Worm (Caenorhabditis elegans) whole organism, L4 larva: ENCODE data around the gene T12A2.3.

ENCODE experiments used
- D1046.2 ChIP-seq: fragments of 200-800 bp; sonication (Bioruptor generic); IDR thresholded peaks from 2 replicates; pipeline ENCODE4 v1.3.6; 2022; ENCODE audit warnings: missing genetic modification characterization, missing compliant biosample characterization
- F10B5.3 ChIP-seq: sonication (generic microtip); optimal IDR thresholded peaks from 2 replicates; lab custom pipeline; 2016; ENCODE audit warnings: mild to moderate bottlenecking, missing genetic modification characterization, missing compliant biosample characterization
- F26F4.8 ChIP-seq: fragments of 200-800 bp; sonication (Bioruptor generic); conservative IDR thresholded peaks from 2 replicates; pipeline ENCODE4 v1.3.6; 2022; ENCODE audit warnings: missing genetic modification characterization, missing compliant biosample characterization
- T26A8.4 ChIP-seq: fragments of 200-800 bp; sonication (Bioruptor generic); IDR thresholded peaks from 2 replicates; pipeline ENCODE4 v1.3.6; 2022; ENCODE audit warnings: missing genetic modification characterization, missing compliant biosample characterization
- Y48G9A.11 ChIP-seq: fragments of 200-800 bp; sonication (Bioruptor generic); IDR thresholded peaks from 2 replicates; pipeline ENCODE4 v1.3.6; 2022; ENCODE audit warnings: missing genetic modification reagents, missing genetic modification characterization, missing compliant biosample characterization
- ZK337.2 ChIP-seq: fragments of 200-800 bp; sonication (Bioruptor generic); IDR thresholded peaks from 2 replicates; pipeline ENCODE4 v1.3.6; 2022; ENCODE audit warnings: missing genetic modification reagents, missing genetic modification characterization, missing compliant biosample characterization
- ZK546.5 ChIP-seq, 2 experiments: sonication (generic microtip); optimal IDR thresholded peaks; 2 replicates each; lab custom pipeline; 2017; ENCODE audit warnings: missing biosample characterization in 2 of 2, missing genetic modification characterization in 2 of 2
- aly-2 ChIP-seq: sonication (generic microtip); optimal IDR thresholded peaks from 2 replicates; lab custom pipeline; 2018; ENCODE audit warnings: missing biosample characterization, missing genetic modification characterization
- ama-1 ChIP-seq: fragments of 150-350 bp; optimal IDR thresholded peaks from 2 replicates; lab custom pipeline; 2014; ENCODE audit warnings: inconsistent platforms, mixed read lengths
- attf-4 ChIP-seq: sonication (generic microtip); optimal IDR thresholded peaks from 3 replicates; lab custom pipeline; 2017; ENCODE audit warnings: missing biosample characterization, missing genetic modification characterization
- ceh-20 ChIP-seq: fragments of 200-800 bp; sonication (Bioruptor generic); IDR thresholded peaks from 2 replicates; pipeline ENCODE4 v1.3.6; 2022; ENCODE audit warnings: missing genetic modification reagents, missing genetic modification characterization, missing compliant biosample characterization
- ceh-28 ChIP-seq: fragments of 150-350 bp; optimal IDR thresholded peaks from 2 replicates; lab custom pipeline; 2014; ENCODE audit warnings: missing biosample characterization, missing genetic modification reagents, missing genetic modification characterization
- ces-1 ChIP-seq: fragments of 150-350 bp; sonication (generic microtip); optimal IDR thresholded peaks from 4 replicates; lab custom pipeline; 2014; ENCODE audit warnings: missing biosample characterization, missing genetic modification reagents, missing genetic modification characterization
- daf-19 ChIP-seq: fragments of 200-800 bp; sonication (Bioruptor generic); conservative IDR thresholded peaks from 2 replicates; pipeline ENCODE4 v1.3.6; 2022; ENCODE audit warnings: missing genetic modification characterization, missing compliant biosample characterization
- daf-8 ChIP-seq: fragments of 200-800 bp; sonication (Bioruptor generic); IDR thresholded peaks from 2 replicates; pipeline ENCODE4 v1.3.6; 2022; ENCODE audit warnings: missing genetic modification characterization, missing compliant biosample characterization
- dmd-6 ChIP-seq: fragments of 200-800 bp; sonication (Bioruptor generic); IDR thresholded peaks from 2 replicates; pipeline ENCODE4 v1.3.6; 2022; ENCODE audit warnings: missing genetic modification reagents, missing genetic modification characterization, missing compliant biosample characterization
- dmd-8 ChIP-seq: fragments of 200-800 bp; sonication (Bioruptor generic); IDR thresholded peaks from 2 replicates; pipeline ENCODE4 v1.3.6; 2022; ENCODE audit warnings: missing genetic modification characterization, missing compliant biosample characterization
- dmd-9 ChIP-seq: fragments of 200-800 bp; sonication (Bioruptor generic); IDR thresholded peaks from 2 replicates; pipeline ENCODE4 v1.3.6; 2022; ENCODE audit warnings: missing genetic modification reagents, missing genetic modification characterization, missing compliant biosample characterization
- egl-27 ChIP-seq: sonication (generic microtip); optimal IDR thresholded peaks from 3 replicates; lab custom pipeline; 2017; ENCODE audit warnings: missing biosample characterization, missing genetic modification reagents, missing genetic modification characterization
- fkh-10 ChIP-seq: fragments of 150-350 bp; optimal IDR thresholded peaks from 2 replicates; lab custom pipeline; 2014; ENCODE audit warnings: missing biosample characterization, missing genetic modification reagents, missing genetic modification characterization
- fos-1 ChIP-seq: fragments of 150-350 bp; optimal IDR thresholded peaks from 2 replicates; lab custom pipeline; 2014; ENCODE audit warnings: missing biosample characterization, missing genetic modification characterization
- gei-8 ChIP-seq: fragments of 200-800 bp; sonication (Bioruptor generic); optimal IDR thresholded peaks from 2 replicates; lab custom pipeline; 2018; ENCODE audit warnings: mild to moderate bottlenecking, missing genetic modification characterization, missing compliant biosample characterization
- hlh-30 ChIP-seq: sonication (generic microtip); optimal IDR thresholded peaks from 2 replicates; lab custom pipeline; 2017; ENCODE audit warnings: antibody characterized with exemption, mild to moderate bottlenecking, missing genetic modification characterization, missing compliant biosample characterization; ENCODE audit not compliant: insufficient read depth
- lim-7 ChIP-seq: fragments of 200-800 bp; sonication (Bioruptor generic); IDR thresholded peaks from 2 replicates; pipeline ENCODE4 v1.3.6; 2022; ENCODE audit warnings: missing genetic modification characterization, missing compliant biosample characterization
- lin-13 ChIP-seq: fragments of 150-350 bp; optimal IDR thresholded peaks from 2 replicates; lab custom pipeline; 2014; ENCODE audit warnings: missing biosample characterization, missing genetic modification reagents, missing genetic modification characterization
- lin-29 ChIP-seq: fragments of 200-800 bp; sonication (Bioruptor generic); IDR thresholded peaks from 2 replicates; pipeline ENCODE4 v1.3.6; 2022; ENCODE audit warnings: missing genetic modification reagents, missing genetic modification characterization, missing compliant biosample characterization
- lir-3 ChIP-seq: sonication (generic microtip); optimal IDR thresholded peaks from 2 replicates; lab custom pipeline; 2016; ENCODE audit warnings: mild to moderate bottlenecking, missing genetic modification characterization, missing compliant biosample characterization
- lsy-2 ChIP-seq, 2 experiments: fragments of 150-350 bp in 1 of 2; sonication (generic microtip) in 1 of 2; optimal IDR thresholded peaks; 2 replicates each; lab custom pipeline; 2014 to 2017; ENCODE audit warnings: missing biosample characterization in 2 of 2, missing genetic modification characterization in 2 of 2
- madf-9 ChIP-seq: fragments of 200-800 bp; sonication (Bioruptor generic); conservative IDR thresholded peaks from 2 replicates; pipeline ENCODE4 v1.3.6; 2022; ENCODE audit warnings: missing genetic modification reagents, missing genetic modification characterization, missing compliant biosample characterization
- mdl-1 ChIP-seq, 2 experiments: fragments of 150-350 bp in 1 of 2; sonication (generic microtip) in 1 of 2; optimal IDR thresholded peaks; 2 replicates each; lab custom pipeline; 2014 to 2017; ENCODE audit warnings: missing biosample characterization in 2 of 2, missing genetic modification characterization in 2 of 2
- mep-1 ChIP-seq: fragments of 150-350 bp; sonication (generic microtip); optimal IDR thresholded peaks from 3 replicates; lab custom pipeline; 2014; ENCODE audit warnings: missing biosample characterization, missing genetic modification characterization
- mes-2 ChIP-seq: sonication (generic microtip); optimal IDR thresholded peaks from 2 replicates; lab custom pipeline; 2016; ENCODE audit warnings: missing genotype, mild to moderate bottlenecking, missing genetic modification characterization, missing compliant biosample characterization; ENCODE audit not compliant: poor library complexity, severe bottlenecking
- mxl-2 ChIP-seq: fragments of 200-800 bp; sonication (Bioruptor generic); conservative IDR thresholded peaks from 2 replicates; pipeline ENCODE4 v1.3.6; 2022; ENCODE audit warnings: missing genetic modification reagents, missing genetic modification characterization, missing compliant biosample characterization
- nhr-10 ChIP-seq: fragments of 150-350 bp; optimal IDR thresholded peaks from 2 replicates; lab custom pipeline; 2014; ENCODE audit warnings: missing biosample characterization, missing genetic modification characterization
- nhr-237 ChIP-seq: sonication (generic microtip); optimal IDR thresholded peaks from 2 replicates; lab custom pipeline; 2017; ENCODE audit warnings: missing biosample characterization, missing genetic modification characterization
- nhr-28 ChIP-seq: fragments of 150-350 bp; optimal IDR thresholded peaks from 2 replicates; lab custom pipeline; 2014; ENCODE audit warnings: missing biosample characterization, missing genetic modification characterization
- nhr-42 ChIP-seq: fragments of 200-800 bp; sonication (Bioruptor generic); IDR thresholded peaks from 2 replicates; pipeline ENCODE4 v1.3.6; 2022; ENCODE audit warnings: missing genetic modification characterization, missing compliant biosample characterization
- nhr-48 ChIP-seq: sonication (generic microtip); optimal IDR thresholded peaks from 2 replicates; lab custom pipeline; 2016; ENCODE audit warnings: mild to moderate bottlenecking, missing genetic modification characterization, missing compliant biosample characterization
- nhr-6 ChIP-seq: fragments of 150-350 bp; optimal IDR thresholded peaks from 2 replicates; lab custom pipeline; 2014; ENCODE audit warnings: missing biosample characterization, missing genetic modification characterization
- nhr-77 ChIP-seq: fragments of 150-350 bp; optimal IDR thresholded peaks from 2 replicates; lab custom pipeline; 2014; ENCODE audit warnings: missing biosample characterization, missing genetic modification characterization
- rbr-2 ChIP-seq: sonication (generic microtip); optimal IDR thresholded peaks from 2 replicates; lab custom pipeline; 2016; ENCODE audit warnings: missing genotype, missing genetic modification characterization, missing compliant biosample characterization
- set-16 ChIP-seq: fragments of 200-800 bp; sonication (Bioruptor generic); IDR thresholded peaks from 2 replicates; pipeline ENCODE4 v1.3.6; 2022; ENCODE audit warnings: missing genetic modification reagents, missing genetic modification characterization, missing compliant biosample characterization
- spr-1 ChIP-seq: sonication (generic microtip); optimal IDR thresholded peaks from 2 replicates; lab custom pipeline; 2016; ENCODE audit warnings: mild to moderate bottlenecking, missing genetic modification characterization, missing compliant biosample characterization
- unc-130 ChIP-seq: sonication (generic microtip); optimal IDR thresholded peaks from 2 replicates; lab custom pipeline; 2016; ENCODE audit warnings: missing genetic modification reagents, missing genetic modification characterization, missing compliant biosample characterization
- vab-7 ChIP-seq: fragments of 200-800 bp; sonication (Bioruptor generic); IDR thresholded peaks from 2 replicates; pipeline ENCODE4 v1.3.6; 2022; ENCODE audit warnings: missing genetic modification reagents, missing genetic modification characterization, missing compliant biosample characterization
- zip-2 ChIP-seq: fragments of 150-350 bp; optimal IDR thresholded peaks from 2 replicates; lab custom pipeline; 2014; ENCODE audit warnings: missing biosample characterization, missing genetic modification characterization
- ztf-7 ChIP-seq: fragments of 150-350 bp; optimal IDR thresholded peaks from 2 replicates; lab custom pipeline; 2014; ENCODE audit warnings: missing biosample characterization, missing genetic modification characterization

T12A2.3 gene

ce11 chrIII:6278301-6278827 lies 37.7 kb downstream of the T12A2.3 start, which contains the start of gene C18F10.7 (continued):
- TF ChIP-seq nhr-28 (peak; percentile 25), rbr-2 (peak; percentile 34), Y48G9A.11 (GFP tag; lab: Robert Waterston, UW) (peak; percentile 53), mdl-1 (tag; optimal IDR thresholded peaks at IDR 0.05; lab: Kevin White, UChicago) (peak; percentile 84 to 94), nhr-6 (tag; lab: Kevin White, UChicago) (peak; percentile 21), nhr-237 (tag; lab: Kevin White, UChicago) (no peak), lsy-2 (tag; optimal IDR thresholded peaks at IDR 0.05; lab: Kevin White, UChicago) (peak in 1 of 2 experiments; percentile 45)
- TF ChIP-seq, all 104 proteins: peak for 22

ce11 chrIII:6279453-6279852 lies 38.8 kb downstream of the T12A2.3 start:
- TF ChIP-seq F26F4.8 (GFP tag; lab: Robert Waterston, UW) (no peak), fkh-10 (GFP tag; lab: Kevin White, UChicago) (no peak), nhr-10 (tag; lab: Kevin White, UChicago) (no peak), F10B5.3 (tag; lab: Kevin White, UChicago) (no peak), T26A8.4 (GFP tag; lab: Robert Waterston, UW) (no peak), mep-1 (no peak), ces-1 (GFP tag; lab: Kevin White, UChicago) (no peak), mxl-2 (GFP tag; lab: Robert Waterston, UW) (no peak), fos-1 (tag; lab: Kevin White, UChicago) (no peak), mes-2 (no peak), nhr-6 (tag; lab: Kevin White, UChicago) (no peak), ceh-28 (tag; lab: Kevin White, UChicago) (no peak), spr-1 (no peak), ZK337.2 (GFP tag; lab: Robert Waterston, UW) (no peak), gei-8 (GFP tag; lab: Kevin White, UChicago) (no peak)
- TF ChIP-seq, all 104 proteins: peak for 0

DNA sequence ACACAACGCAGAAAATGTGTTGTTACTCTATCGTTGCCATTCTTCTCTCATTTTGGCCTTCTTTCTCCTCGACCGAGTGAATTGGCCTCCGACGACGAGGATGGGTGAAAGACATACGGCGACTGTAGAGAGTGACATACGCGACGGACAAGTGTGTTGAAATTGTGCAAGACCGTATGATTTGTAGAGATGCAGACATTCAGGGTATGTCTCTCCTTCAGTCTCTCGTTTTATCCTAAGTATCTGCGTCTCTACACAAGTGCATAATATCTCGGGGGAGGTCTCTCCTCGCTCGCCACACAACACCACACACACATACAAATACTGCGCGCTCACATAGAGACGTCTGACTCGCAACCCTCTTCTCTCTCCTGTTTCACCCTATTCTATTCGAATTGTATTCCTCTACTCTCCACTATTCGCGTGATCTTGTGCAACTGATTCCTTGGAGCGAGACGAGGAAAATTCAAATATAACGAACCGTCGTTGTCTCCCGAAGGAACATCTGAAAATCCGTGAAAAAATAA lies 39.5 kb downstream of the T12A2.3 start, which contains the start of gene hmg-1.2:
hmg-1.2 (plus strand) TSS at position 311 of the 527 bp plus-strand sequence.
- 0 out of 2 replicates have a peak, but pooled peaks have one; percentile 44 for TF ChIP-seq ceh-20 (GFP tag; lab: Robert Waterston, UW)
- peak; percentile 31; the same call in 1 of the 2 replicates for TF ChIP-seq set-16 (GFP tag; lab: Robert Waterston, UW)
- TF ChIP-seq ztf-7 (tag; lab: Kevin White, UChicago) = peak; percentile 16
- TF ChIP-seq ZK546.5 (tag; optimal IDR thresholded peaks at IDR 0.05; lab: Kevin White, UChicago) = no peak
- no peak for TF ChIP-seq unc-130 (GFP tag; lab: Kevin White, UChicago)
- TF ChIP-seq T26A8.4 (GFP tag; lab: Robert Waterston, UW) = peak; percentile 84
- no peak for TF ChIP-seq ceh-28 (tag; lab: Kevin White, UChicago)
- 0 out of 2 replicates have a peak, but pooled peaks have one; percentile 66 for TF ChIP-seq daf-19
- TF ChIP-seq D1046.2 (GFP tag; lab: Robert Waterston, UW) = no peak
- peak; percentile 66 for TF ChIP-seq dmd-6 (GFP tag; lab: Robert Waterston, UW)
- peak; percentile 39 for TF ChIP-seq nhr-6 (tag; lab: Kevin White, UChicago)
- no peak for TF ChIP-seq nhr-237 (tag; lab: Kevin White, UChicago)
- TF ChIP-seq zip-2 = no peak
- peak; percentile 47 for TF ChIP-seq nhr-77 (tag; lab: Kevin White, UChicago)
- no peak for TF ChIP-seq vab-7
- no peak for TF ChIP-seq daf-8 (GFP tag; lab: Robert Waterston, UW)
- no peak for TF ChIP-seq lir-3 (tag; lab: Kevin White, UChicago)
- TF ChIP-seq dmd-8 (GFP tag; lab: Robert Waterston, UW) = peak; percentile 64; the same call in 1 of the 2 replicates
- TF ChIP-seq F10B5.3 (tag; lab: Kevin White, UChicago) = peak; percentile 58
- TF ChIP-seq dmd-9 (GFP tag; lab: Robert Waterston, UW) = no peak
- TF ChIP-seq aly-2 = no peak
- peak; percentile 68 for TF ChIP-seq nhr-48 (tag; lab: Kevin White, UChicago)
- TF ChIP-seq madf-9 (GFP tag; lab: Robert Waterston, UW) = 0 out of 2 replicates have a peak, but pooled peaks have one; percentile 40
- no peak for TF ChIP-seq ces-1 (GFP tag; lab: Kevin White, UChicago)
- TF ChIP-seq lin-29 (GFP tag; lab: Robert Waterston, UW) = no peak
- peak; percentile 70 for TF ChIP-seq spr-1
- TF ChIP-seq hlh-30 = peak; percentile 93
- peak; percentile 56 for TF ChIP-seq lin-13 (GFP tag; lab: Kevin White, UChicago)
- no peak for TF ChIP-seq attf-4 (tag; lab: Kevin White, UChicago)
- TF ChIP-seq nhr-42 (GFP tag; lab: Robert Waterston, UW) = no peak
- TF ChIP-seq egl-27 (tag; lab: Kevin White, UChicago) = no peak
- TF ChIP-seq lim-7 (GFP tag; lab: Robert Waterston, UW) = no peak
- TF ChIP-seq ama-1 = peak; percentile 67
